Fruit fly (Drosophila melanogaster): Measurements from ENCODE around the gene Mitofilin.

The Mitofilin gene

dm6 chr3R:22022623-22023022 is 512 bp downstream of the Mitofilin start:
- TF ChIP-seq cic (GFP tag; optimal IDR thresholded peaks at IDR 0.05) = peak; percentile 51
- TF ChIP-seq bab1 (GFP tag; optimal IDR thresholded peaks at IDR 0.05) = peak; percentile 13
- TF ChIP-seq Mnt (GFP tag; optimal IDR thresholded peaks at IDR 0.05) = peak; percentile 14
- no peak for TF ChIP-seq CG11617 (GFP tag; optimal IDR thresholded peaks at IDR 0.05)

dm6 chr3R:22018777-22019420 is 4.2 kb downstream of the Mitofilin start, which contains the start of gene Idh3b:
Idh3b (minus strand) TSS chr3R:22019382.
- TF ChIP-seq CG1620 (GFP tag; optimal IDR thresholded peaks at IDR 0.05) (peak; percentile 82), cnc (optimal IDR thresholded peaks at IDR 0.05) (no peak), bab1 (GFP tag; optimal IDR thresholded peaks at IDR 0.05) (peak; percentile 74), CG14711 (tag; optimal IDR thresholded peaks at IDR 0.05) (no peak), pad (GFP tag; optimal IDR thresholded peaks at IDR 0.05) (peak; percentile 69), CG11617 (GFP tag; optimal IDR thresholded peaks at IDR 0.05) (peak; percentile 40), Clk (GFP tag; optimal IDR thresholded peaks at IDR 0.05) (peak; percentile 57), kay (GFP tag; ENCODE audit: borderline replicate concordance) (no peak), CG12768 (GFP tag; optimal IDR thresholded peaks at IDR 0.05) (peak; percentile 79), CG5204 (GFP tag; optimal IDR thresholded peaks at IDR 0.05) (no peak), CG7045 (GFP tag; optimal IDR thresholded peaks at IDR 0.05) (peak; percentile 57), toe (GFP tag; optimal IDR thresholded peaks at IDR 0.05) (no peak), CG33017 (tag; optimal IDR thresholded peaks at IDR 0.05) (peak; percentile 62), cic (GFP tag; optimal IDR thresholded peaks at IDR 0.05) (peak; percentile 40), Hr96 (GFP tag; optimal IDR thresholded peaks at IDR 0.05) (peak; percentile 73), tj (GFP tag; optimal IDR thresholded peaks at IDR 0.05) (peak; percentile 29), ovo (GFP tag; optimal IDR thresholded peaks at IDR 0.05) (no peak), CG7101 (tag; optimal IDR thresholded peaks at IDR 0.05) (peak; percentile 73), Crg-1 (GFP tag; optimal IDR thresholded peaks at IDR 0.05) (peak; percentile 82), Mnt (GFP tag; optimal IDR thresholded peaks at IDR 0.05) (peak; percentile 85)

dm6 chr3R:22014397-22014796 is 8.7 kb downstream of the Mitofilin start, which contains the start of gene Theg:
Theg (plus strand) TSS chr3R:22014697.
- TF ChIP-seq CG1620 (GFP tag; optimal IDR thresholded peaks at IDR 0.05) = no peak
- TF ChIP-seq CG7101 (tag; optimal IDR thresholded peaks at IDR 0.05) = no peak
- no peak for TF ChIP-seq Mnt (GFP tag; optimal IDR thresholded peaks at IDR 0.05)
- TF ChIP-seq toe (GFP tag; optimal IDR thresholded peaks at IDR 0.05) = no peak
- TF ChIP-seq CG33017 (tag; optimal IDR thresholded peaks at IDR 0.05) = no peak
- no peak for TF ChIP-seq kay (GFP tag; ENCODE audit: borderline replicate concordance)

- TF ChIP-seq CG11617 (GFP tag; optimal IDR thresholded peaks at IDR 0.05) = no peak
- peak; percentile 39 for TF ChIP-seq CG33017 (tag; optimal IDR thresholded peaks at IDR 0.05)
These were observed 19.6 kb downstream of the Mitofilin start for dm6 chr3R:22003508-22003907.

dm6 chr3R:21999641-22000040 is 23.5 kb downstream of the Mitofilin start:
- no peak for TF ChIP-seq CG1620 (GFP tag; optimal IDR thresholded peaks at IDR 0.05)
- no peak for TF ChIP-seq bab1 (GFP tag; optimal IDR thresholded peaks at IDR 0.05)
- peak; percentile 64 for TF ChIP-seq kay (GFP tag; ENCODE audit: borderline replicate concordance)
- TF ChIP-seq cnc (optimal IDR thresholded peaks at IDR 0.05) = no peak
- no peak for TF ChIP-seq CG14711 (tag; optimal IDR thresholded peaks at IDR 0.05)

- TF ChIP-seq CG7045 (GFP tag; optimal IDR thresholded peaks at IDR 0.05) = peak; percentile 23
- TF ChIP-seq CG14711 (tag; optimal IDR thresholded peaks at IDR 0.05) = no peak
These were observed 24.3 kb downstream of the Mitofilin start for dm6 chr3R:21998877-21999276.

- TF ChIP-seq pad (GFP tag; optimal IDR thresholded peaks at IDR 0.05) = peak; percentile 4
- TF ChIP-seq Clk (GFP tag; optimal IDR thresholded peaks at IDR 0.05) = peak; percentile 57
- TF ChIP-seq ovo (GFP tag; optimal IDR thresholded peaks at IDR 0.05) = no peak
- TF ChIP-seq CG7045 (GFP tag; optimal IDR thresholded peaks at IDR 0.05) = peak; percentile 67
- peak; percentile 65 for TF ChIP-seq CG12768 (GFP tag; optimal IDR thresholded peaks at IDR 0.05)
- TF ChIP-seq CG14711 (tag; optimal IDR thresholded peaks at IDR 0.05) = peak; percentile 65
- no peak for TF ChIP-seq CG1620 (GFP tag; optimal IDR thresholded peaks at IDR 0.05)
- peak; percentile 37 for TF ChIP-seq Hr96 (GFP tag; optimal IDR thresholded peaks at IDR 0.05)
- TF ChIP-seq CG33017 (tag; optimal IDR thresholded peaks at IDR 0.05) = peak; percentile 55
- TF ChIP-seq Crg-1 (GFP tag; optimal IDR thresholded peaks at IDR 0.05) = no peak
- TF ChIP-seq CG7101 (tag; optimal IDR thresholded peaks at IDR 0.05) = peak; percentile 51
- no peak for TF ChIP-seq tj (GFP tag; optimal IDR thresholded peaks at IDR 0.05)
- TF ChIP-seq cic (GFP tag; optimal IDR thresholded peaks at IDR 0.05) = no peak
- no peak for TF ChIP-seq bab1 (GFP tag; optimal IDR thresholded peaks at IDR 0.05)
- peak; percentile 47 for TF ChIP-seq toe (GFP tag; optimal IDR thresholded peaks at IDR 0.05)
These were observed 30.2 kb downstream of the Mitofilin start for dm6 chr3R:21992909-21993308.

dm6 chr3R:21991603-21992002 is 31.5 kb downstream of the Mitofilin start:
- TF ChIP-seq cnc (optimal IDR thresholded peaks at IDR 0.05) (no peak), bab1 (GFP tag; optimal IDR thresholded peaks at IDR 0.05) (no peak), Mnt (GFP tag; optimal IDR thresholded peaks at IDR 0.05) (no peak), CG7045 (GFP tag; optimal IDR thresholded peaks at IDR 0.05) (no peak), CG11617 (GFP tag; optimal IDR thresholded peaks at IDR 0.05) (no peak), Clk (GFP tag; optimal IDR thresholded peaks at IDR 0.05) (no peak), CG7101 (tag; optimal IDR thresholded peaks at IDR 0.05) (no peak)
